Worm (Caenorhabditis elegans) whole organism, L1 larva: ENCODE results near the gene Y51B9A.5.

Source experiments
- F16B12.6 ChIP-seq: fragments of 150-350 bp; optimal IDR thresholded peaks from 2 replicates; lab custom pipeline; 2014; ENCODE audit warnings: missing biosample characterization, missing genetic modification characterization
- Y116A8C.19 ChIP-seq: sonication (generic microtip); optimal IDR thresholded peaks from 2 replicates; lab custom pipeline; 2016; ENCODE audit warnings: missing compliant biosample characterization, missing genetic modification characterization, borderline replicate concordance
- ama-1 ChIP-seq: fragments of 150-350 bp; optimal IDR thresholded peaks from 2 replicates; lab custom pipeline; 2014
- blmp-1 ChIP-seq: fragments of 150-350 bp; optimal IDR thresholded peaks from 2 replicates; lab custom pipeline; 2014; ENCODE audit warnings: missing biosample characterization, missing genetic modification characterization
- ceh-63 ChIP-seq: fragments of 200-800 bp; sonication (Bioruptor generic); optimal IDR thresholded peaks from 2 replicates; lab custom pipeline; 2018; ENCODE audit warnings: mild to moderate bottlenecking, missing genetic modification characterization, missing compliant biosample characterization
- ceh-8 ChIP-seq: fragments of 200-800 bp; sonication (Bioruptor generic); optimal IDR thresholded peaks from 2 replicates; lab custom pipeline; 2018; ENCODE audit warnings: mild to moderate bottlenecking, missing genetic modification characterization, moderate library complexity, missing compliant biosample characterization
- ceh-88 ChIP-seq: fragments of 200-800 bp; sonication (Bioruptor generic); IDR thresholded peaks from 2 replicates; pipeline ENCODE4 v1.3.6; 2022; ENCODE audit warnings: missing genetic modification characterization, missing compliant biosample characterization
- ceh-90 ChIP-seq: sonication (generic microtip); optimal IDR thresholded peaks from 2 replicates; lab custom pipeline; 2016; ENCODE audit warnings: missing genetic modification characterization, missing compliant biosample characterization
- dsc-1 ChIP-seq: sonication (generic microtip); optimal IDR thresholded peaks from 2 replicates; lab custom pipeline; 2016; ENCODE audit warnings: mild to moderate bottlenecking, missing genetic modification characterization, missing compliant biosample characterization
- efl-1 ChIP-seq, 4 experiments: fragments of 150-350 bp; optimal IDR thresholded peaks in 3 of 4; peaks in 1 of 4; 1 replicate in 1 of 4; 2 replicates in 3 of 4; lab custom pipeline; 2014; ENCODE audit warnings: missing biosample characterization in 2 of 4, missing genetic modification characterization in 2 of 4, missing genetic modification reagents in 2 of 4
- efl-3 ChIP-seq: fragments of 200-800 bp; sonication (Bioruptor generic); optimal IDR thresholded peaks from 2 replicates; lab custom pipeline; 2018; ENCODE audit warnings: mild to moderate bottlenecking, missing genetic modification characterization, missing compliant biosample characterization
- egl-13 ChIP-seq: sonication (generic microtip); optimal IDR thresholded peaks from 2 replicates; lab custom pipeline; 2016; ENCODE audit warnings: missing genotype, missing genetic modification reagents, missing genetic modification characterization, missing compliant biosample characterization
- egl-27 ChIP-seq, 2 experiments: fragments of 150-350 bp in 1 of 2; sonication (generic microtip); optimal IDR thresholded peaks; 3 replicates each; lab custom pipeline; 2017 to 2018; ENCODE audit warnings: missing biosample characterization in 2 of 2, missing genetic modification characterization in 2 of 2, missing genetic modification reagents in 2 of 2
- elt-3 ChIP-seq, 6 experiments: fragments of 150-350 bp in 1 of 6; sonication (generic microtip); optimal IDR thresholded peaks; 2 replicates each; lab custom pipeline; 2017 to 2018; ENCODE audit warnings: missing biosample characterization in 6 of 6, missing genetic modification characterization in 6 of 6, inconsistent platforms in 1 of 6
- fkh-10 ChIP-seq: sonication (generic microtip); optimal IDR thresholded peaks from 2 replicates; lab custom pipeline; 2017; ENCODE audit warnings: missing biosample characterization, missing genetic modification reagents, missing genetic modification characterization
- fkh-4 ChIP-seq: sonication (generic microtip); optimal IDR thresholded peaks from 2 replicates; lab custom pipeline; 2016; ENCODE audit warnings: missing compliant biosample characterization, missing genetic modification characterization, borderline replicate concordance
- fkh-8 ChIP-seq: sonication (generic microtip); optimal IDR thresholded peaks from 2 replicates; lab custom pipeline; 2016; ENCODE audit warnings: mild to moderate bottlenecking, missing genetic modification characterization, missing compliant biosample characterization
- fos-1 ChIP-seq: fragments of 150-350 bp; optimal IDR thresholded peaks from 2 replicates; lab custom pipeline; 2014; ENCODE audit warnings: missing biosample characterization, missing genetic modification characterization
- hpl-2 ChIP-seq: fragments of 150-350 bp; optimal IDR thresholded peaks from 2 replicates; lab custom pipeline; 2014; ENCODE audit warnings: missing biosample characterization, missing genetic modification reagents, missing genetic modification characterization
- irx-1 ChIP-seq: sonication (generic microtip); optimal IDR thresholded peaks from 2 replicates; lab custom pipeline; 2016; ENCODE audit warnings: missing genetic modification characterization, missing compliant biosample characterization
- isw-1 ChIP-seq: fragments of 200-800 bp; sonication (Bioruptor generic); IDR thresholded peaks from 2 replicates; pipeline ENCODE4 v1.3.6; 2022; ENCODE audit warnings: missing genetic modification characterization, missing compliant biosample characterization
- jun-1 ChIP-seq: fragments of 150-350 bp; optimal IDR thresholded peaks from 2 replicates; lab custom pipeline; 2014; ENCODE audit warnings: missing biosample characterization, missing genetic modification reagents, missing genetic modification characterization
- lin-13 ChIP-seq: fragments of 150-350 bp; optimal IDR thresholded peaks from 2 replicates; lab custom pipeline; 2014; ENCODE audit warnings: missing biosample characterization, missing genetic modification reagents, missing genetic modification characterization
- lin-39 ChIP-seq: fragments of 150-350 bp; optimal IDR thresholded peaks from 2 replicates; lab custom pipeline; 2014; ENCODE audit warnings: missing biosample characterization, missing genetic modification reagents, missing genetic modification characterization
- lir-3 ChIP-seq: sonication (generic microtip); optimal IDR thresholded peaks from 2 replicates; lab custom pipeline; 2016; ENCODE audit warnings: mild to moderate bottlenecking, missing genetic modification characterization, moderate library complexity, missing compliant biosample characterization; ENCODE audit not compliant: poor library complexity
- lsy-2 ChIP-seq, 2 experiments: fragments of 150-350 bp; optimal IDR thresholded peaks; 2 replicates each; lab custom pipeline; 2014; ENCODE audit warnings: missing biosample characterization in 2 of 2, missing genetic modification characterization in 2 of 2
- mab-9 ChIP-seq: fragments of 200-800 bp; sonication (Bioruptor generic); IDR thresholded peaks from 2 replicates; pipeline ENCODE4 v1.3.6; 2022; ENCODE audit warnings: missing genetic modification reagents, missing genetic modification characterization, missing compliant biosample characterization
- mdl-1 ChIP-seq, 2 experiments: fragments of 150-350 bp; optimal IDR thresholded peaks; 2 replicates each; lab custom pipeline; 2014 to 2017; ENCODE audit warnings: missing biosample characterization in 2 of 2, missing genetic modification characterization in 2 of 2, inconsistent platforms in 1 of 2
- nhr-19 ChIP-seq: fragments of 200-800 bp; sonication (Bioruptor generic); conservative IDR thresholded peaks from 2 replicates; pipeline ENCODE4 v1.3.6; 2022; ENCODE audit warnings: missing genetic modification characterization, missing compliant biosample characterization
- nhr-20 ChIP-seq: sonication (generic microtip); optimal IDR thresholded peaks from 2 replicates; lab custom pipeline; 2016; ENCODE audit warnings: mild to moderate bottlenecking, missing genetic modification characterization, missing compliant biosample characterization
- nhr-28 ChIP-seq: fragments of 150-350 bp; optimal IDR thresholded peaks from 2 replicates; lab custom pipeline; 2014; ENCODE audit warnings: missing biosample characterization, missing genetic modification characterization
- nhr-90 ChIP-seq: sonication (generic microtip); optimal IDR thresholded peaks from 2 replicates; lab custom pipeline; 2016; ENCODE audit warnings: mild to moderate bottlenecking, missing genetic modification characterization, missing compliant biosample characterization; ENCODE audit not compliant: poor library complexity
- pqm-1 ChIP-seq: sonication (generic microtip); optimal IDR thresholded peaks from 3 replicates; lab custom pipeline; 2017; ENCODE audit warnings: missing biosample characterization, missing genetic modification characterization
- snpc-4 ChIP-seq: fragments of 150-350 bp; optimal IDR thresholded peaks from 2 replicates; lab custom pipeline; 2014; ENCODE audit warnings: missing biosample characterization, missing genetic modification characterization
- swsn-7 ChIP-seq: sonication (generic microtip); optimal IDR thresholded peaks from 2 replicates; lab custom pipeline; 2016; ENCODE audit warnings: missing genetic modification characterization, missing compliant biosample characterization
- tbx-2 ChIP-seq: sonication (generic microtip); optimal IDR thresholded peaks from 2 replicates; lab custom pipeline; 2016; ENCODE audit warnings: missing genetic modification characterization, missing compliant biosample characterization
- tlp-1 ChIP-seq: fragments of 150-350 bp; optimal IDR thresholded peaks from 2 replicates; lab custom pipeline; 2014; ENCODE audit warnings: missing biosample characterization, missing genetic modification characterization
- unc-130 ChIP-seq: fragments of 150-350 bp; optimal IDR thresholded peaks from 2 replicates; lab custom pipeline; 2017; ENCODE audit warnings: missing biosample characterization, missing genetic modification characterization, inconsistent platforms
- unc-30 ChIP-seq: sonication (generic microtip); optimal IDR thresholded peaks from 2 replicates; lab custom pipeline; 2017; ENCODE audit warnings: missing biosample characterization, missing genetic modification characterization
- vab-15 ChIP-seq: sonication (generic microtip); optimal IDR thresholded peaks from 2 replicates; lab custom pipeline; 2017; ENCODE audit warnings: missing genotype, mild to moderate bottlenecking, missing genetic modification characterization, missing compliant biosample characterization
- xbp-1 ChIP-seq: sonication (generic microtip); optimal IDR thresholded peaks from 2 replicates; lab custom pipeline; 2016; ENCODE audit warnings: missing genetic modification characterization, missing compliant biosample characterization
- zip-4 ChIP-seq: fragments of 200-800 bp; sonication (Bioruptor generic); optimal IDR thresholded peaks from 2 replicates; lab custom pipeline; 2018; ENCODE audit warnings: mild to moderate bottlenecking, missing genetic modification characterization, moderate library complexity, missing compliant biosample characterization
- ztf-11 ChIP-seq, 2 experiments: sonication (generic microtip); optimal IDR thresholded peaks; 2 replicates each; lab custom pipeline; 2016 to 2017; ENCODE audit warnings: missing genetic modification characterization in 2 of 2, missing biosample characterization in 1 of 2, missing compliant biosample characterization in 1 of 2
- ztf-4 ChIP-seq: fragments of 150-350 bp; optimal IDR thresholded peaks from 2 replicates; lab custom pipeline; 2014; ENCODE audit warnings: missing biosample characterization, missing genetic modification characterization

Y51B9A.5 gene

ce11 chrII:9356723-9357122 is 47.2 kb upstream of the Y51B9A.5 start (continued):
- TF ChIP-seq fkh-10 (GFP tag; lab: Kevin White, UChicago): no peak
- peak in 1 of 2 experiments; percentile 68 for TF ChIP-seq lsy-2 (tag; optimal IDR thresholded peaks at IDR 0.05; lab: Kevin White, UChicago)
- peak in 1 of 6 experiments; percentile 60 for TF ChIP-seq elt-3 (tag; optimal IDR thresholded peaks at IDR 0.05; lab: Kevin White, UChicago)
- TF ChIP-seq egl-27 (tag; optimal IDR thresholded peaks at IDR 0.05; lab: Kevin White, UChicago): peak in 1 of 2 experiments; percentile 51

- no peak for TF ChIP-seq blmp-1 (tag; lab: Kevin White, UChicago)
- TF ChIP-seq fkh-4: no peak
- TF ChIP-seq jun-1 (tag; lab: Kevin White, UChicago): no peak
- no peak for TF ChIP-seq mab-9
- no peak for TF ChIP-seq xbp-1 (tag; lab: Kevin White, UChicago)
- TF ChIP-seq isw-1 (GFP tag; lab: Robert Waterston, UW): no peak
- TF ChIP-seq unc-130 (tag; lab: Kevin White, UChicago): no peak
- no peak for TF ChIP-seq lin-13 (GFP tag; lab: Kevin White, UChicago)
- no peak for TF ChIP-seq F16B12.6 (tag; lab: Kevin White, UChicago)
- TF ChIP-seq nhr-90 (tag; lab: Kevin White, UChicago): no peak
- no peak for TF ChIP-seq ztf-4 (tag; lab: Kevin White, UChicago)
- TF ChIP-seq, all 84 proteins: peak for 0
Measured at ce11 chrII:9358230-9358629, 45.7 kb upstream of the Y51B9A.5 start, which contains the start of gene mel-11. Gene mel-11 (plus strand): TSS chrII:9358530.

ce11 chrII:9362249-9362648 is 41.7 kb upstream of the Y51B9A.5 start:
- TF ChIP-seq efl-1 (optimal IDR thresholded peaks at IDR 0.05; lab: Kevin White, UChicago): no peak
- TF ChIP-seq efl-1 (GFP tag; optimal IDR thresholded peaks at IDR 0.05 in 1 of 2; lab: Kevin White, UChicago): peak in 1 of 2 experiments; percentile 75
- TF ChIP-seq tlp-1 (tag; lab: Kevin White, UChicago): no peak
- no peak for TF ChIP-seq blmp-1 (tag; lab: Kevin White, UChicago)
- no peak for TF ChIP-seq ztf-11 (tag; optimal IDR thresholded peaks at IDR 0.05; lab: Kevin White, UChicago)

ce11 chrII:9369394-9369793 is 34.6 kb upstream of the Y51B9A.5 start:
- TF ChIP-seq lin-39: no peak
- TF ChIP-seq unc-30 (tag; lab: Kevin White, UChicago): no peak
- no peak for TF ChIP-seq egl-13 (tag; lab: Kevin White, UChicago)
- no peak for TF ChIP-seq ceh-63 (GFP tag; lab: Kevin White, UChicago)
- no peak for TF ChIP-seq ceh-88 (GFP tag; lab: Robert Waterston, UW)
- no peak for TF ChIP-seq swsn-7 (tag; lab: Kevin White, UChicago)
- TF ChIP-seq ceh-8 (GFP tag; lab: Kevin White, UChicago): no peak
- no peak for TF ChIP-seq efl-3 (GFP tag; lab: Kevin White, UChicago)
- TF ChIP-seq tbx-2 (tag; lab: Kevin White, UChicago): no peak
- no peak for TF ChIP-seq snpc-4 (tag; lab: Kevin White, UChicago)

DNA sequence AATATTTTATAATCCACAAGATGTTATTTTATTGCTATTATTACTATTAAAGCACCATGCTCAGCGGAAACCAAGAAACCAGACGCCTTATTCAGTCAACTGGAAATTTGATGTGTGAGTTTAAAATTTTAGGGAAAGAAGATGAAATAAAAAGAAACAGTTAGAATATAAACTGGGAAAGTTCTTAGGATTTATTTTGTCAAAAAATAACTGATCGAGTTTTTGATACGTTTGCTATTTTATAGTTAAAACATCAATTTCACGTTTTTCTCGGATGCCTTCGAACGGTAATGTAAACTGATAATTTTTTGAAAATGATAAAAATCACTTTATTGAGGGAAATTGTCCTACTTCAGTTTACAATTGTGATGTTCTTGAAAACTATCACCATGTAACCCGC is 31.6 kb upstream of the Y51B9A.5 start, which contains the start of gene C06C3.3:
Gene C06C3.3 (minus strand): TSS at position 101 of the 400 bp plus-strand sequence.
- TF ChIP-seq fkh-8 (tag; lab: Kevin White, UChicago): no peak

DNA sequence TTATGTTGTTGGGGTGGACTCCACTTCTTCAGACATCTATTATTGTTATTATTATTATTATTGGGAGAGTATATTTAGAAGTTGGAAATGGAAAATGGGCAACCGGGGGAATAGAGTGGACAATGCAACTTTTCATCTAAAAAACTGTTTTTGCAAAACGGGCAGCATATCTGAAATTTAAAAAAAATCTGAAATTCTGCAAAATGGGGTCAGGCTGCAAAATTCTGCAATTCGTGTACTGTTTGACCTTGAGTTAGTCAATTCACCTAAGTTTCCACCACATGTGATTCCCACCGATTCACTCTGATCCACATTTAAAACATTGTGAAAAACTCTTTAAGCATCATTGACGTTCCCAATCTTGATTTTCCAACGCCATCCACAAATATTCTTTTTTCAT is 31.0 kb upstream of the Y51B9A.5 start, which contains the start of gene C06C3.4:
Gene C06C3.4 (plus strand): TSS at position 301 of the 400 bp plus-strand sequence.
- TF ChIP-seq pqm-1 (tag; lab: Kevin White, UChicago): no peak
- TF ChIP-seq fos-1: no peak
- TF ChIP-seq mdl-1 (tag; optimal IDR thresholded peaks at IDR 0.05; lab: Kevin White, UChicago): no peak
- TF ChIP-seq nhr-20 (tag; lab: Kevin White, UChicago): no peak
- TF ChIP-seq lir-3 (tag; lab: Kevin White, UChicago): no peak
- TF ChIP-seq efl-3 (GFP tag; lab: Kevin White, UChicago): no peak
- TF ChIP-seq vab-15 (tag; lab: Kevin White, UChicago): no peak
- TF ChIP-seq hpl-2 (GFP tag; lab: Kevin White, UChicago): no peak
- no peak for TF ChIP-seq lin-39
- no peak for TF ChIP-seq zip-4 (GFP tag; lab: Kevin White, UChicago)
- TF ChIP-seq irx-1 (tag; lab: Kevin White, UChicago): no peak
- TF ChIP-seq nhr-19: no peak
- no peak for TF ChIP-seq ceh-90 (tag; lab: Kevin White, UChicago)
- no peak for TF ChIP-seq dsc-1 (tag; lab: Kevin White, UChicago)
- TF ChIP-seq ama-1 (lab: Kevin White, UChicago): no peak
- no peak for TF ChIP-seq nhr-28 (tag; lab: Kevin White, UChicago)
- TF ChIP-seq Y116A8C.19 (tag; lab: Kevin White, UChicago): no peak
